Fruit fly (Drosophila melanogaster) whole organism, embryonic: Measurements from ENCODE around the gene CG11891.

Experiments used
- ATbp ChIP-seq: fragments of 200-800 bp; sonication (Bioruptor generic); optimal IDR thresholded peaks from 2 replicates; lab custom pipeline; 2017; ENCODE audit warnings: missing biosample characterization, mild to moderate bottlenecking, missing genetic modification characterization, missing genetic modification reagents
- CG10209 ChIP-seq: fragments of 200-800 bp; sonication (Bioruptor generic); optimal IDR thresholded peaks from 3 replicates; lab custom pipeline; 2017; ENCODE audit warnings: missing biosample characterization, mild to moderate bottlenecking, missing genetic modification characterization, missing genetic modification reagents
- CG11247 ChIP-seq: fragments of 200-800 bp; sonication (Bioruptor generic); IDR thresholded peaks from 2 replicates; pipeline ENCODE4 v1.3.6; 2022; ENCODE audit warnings: missing biosample characterization, missing genetic modification characterization
- CG11696 ChIP-seq: fragments of 200-800 bp; sonication (Bioruptor generic); IDR thresholded peaks from 2 replicates; pipeline ENCODE4 v1.3.6; 2022; ENCODE audit warnings: missing biosample characterization, missing genetic modification characterization
- CG15011 ChIP-seq: fragments of 200-800 bp; sonication (Bioruptor generic); optimal IDR thresholded peaks from 3 replicates; lab custom pipeline; 2018; ENCODE audit warnings: missing biosample characterization, mild to moderate bottlenecking, missing genetic modification characterization
- CG15601 ChIP-seq: fragments of 200-800 bp; sonication (Bioruptor generic); optimal IDR thresholded peaks from 3 replicates; lab custom pipeline; 2019; ENCODE audit warnings: missing biosample characterization, mild to moderate bottlenecking, missing genetic modification characterization, moderate library complexity
- CG17385 ChIP-seq: fragments of 200-800 bp; sonication (Bioruptor generic); optimal IDR thresholded peaks from 3 replicates; lab custom pipeline; 2018; ENCODE audit warnings: missing biosample characterization, mild to moderate bottlenecking, missing genetic modification characterization
- CG17568 ChIP-seq: fragments of 200-800 bp; sonication (Bioruptor generic); optimal IDR thresholded peaks from 2 replicates; lab custom pipeline; 2018; ENCODE audit warnings: missing biosample characterization, mild to moderate bottlenecking, missing genetic modification characterization, moderate library complexity
- CG17829 ChIP-seq: fragments of 200-800 bp; optimal IDR thresholded peaks from 2 replicates; lab custom pipeline; 2019; ENCODE audit warnings: missing biosample characterization, mild to moderate bottlenecking, missing genetic modification characterization, moderate library complexity
- CG34376 ChIP-seq: fragments of 200-800 bp; sonication (Bioruptor generic); optimal IDR thresholded peaks from 2 replicates; lab custom pipeline; 2018; ENCODE audit warnings: missing biosample characterization, mild to moderate bottlenecking, missing genetic modification characterization
- CG42726 ChIP-seq: fragments of 200-800 bp; sonication (Bioruptor generic); IDR thresholded peaks from 2 replicates; pipeline ENCODE4 v1.3.6; 2022; ENCODE audit warnings: missing biosample characterization, missing genetic modification characterization; ENCODE audit not compliant: partially characterized antibody
- CG6272 ChIP-seq: fragments of 200-800 bp; sonication (Bioruptor generic); IDR thresholded peaks from 2 replicates; pipeline ENCODE4 v1.3.6; 2022; ENCODE audit warnings: missing biosample characterization, missing genetic modification characterization
- CG7556 ChIP-seq: fragments of 200-800 bp; sonication (Bioruptor generic); optimal IDR thresholded peaks from 2 replicates; lab custom pipeline; 2017; ENCODE audit warnings: missing biosample characterization, mild to moderate bottlenecking, missing genetic modification characterization
- CG7987 ChIP-seq: fragments of 200-800 bp; sonication (Bioruptor generic); optimal IDR thresholded peaks from 2 replicates; lab custom pipeline; 2018; ENCODE audit warnings: missing biosample characterization, mild to moderate bottlenecking, missing genetic modification characterization, moderate library complexity
- Dip3 ChIP-seq: fragments of 200-800 bp; sonication (Bioruptor generic); optimal IDR thresholded peaks from 3 replicates; lab custom pipeline; 2016; ENCODE audit warnings: missing biosample characterization, missing genetic modification characterization
- Drgx ChIP-seq: fragments of 200-800 bp; sonication (Bioruptor generic); IDR thresholded peaks from 2 replicates; pipeline ENCODE4 v1.3.6; 2022; ENCODE audit warnings: missing biosample characterization, missing genetic modification characterization
- Eip74EF ChIP-seq, 2 experiments: fragments of 200-800 bp in 1 of 2; fragments of >200 bp in 1 of 2; sonication (Bioruptor generic) in 1 of 2; optimal IDR thresholded peaks; 2 replicates each; lab custom pipeline; 2017 to 2019; ENCODE audit warnings: missing biosample characterization in 2 of 2, missing genetic modification characterization in 2 of 2, mild to moderate bottlenecking in 1 of 2, moderate library complexity in 1 of 2
- Ets65A ChIP-seq: fragments of 200-800 bp; sonication (Bioruptor generic); peaks from one replicate; lab custom pipeline; 2016; ENCODE audit warnings: missing biosample characterization, missing genetic modification characterization
- GATAe ChIP-seq: fragments of 200-800 bp; sonication (Bioruptor generic); conservative IDR thresholded peaks from 2 replicates; pipeline ENCODE4 v1.3.6; 2022; ENCODE audit warnings: missing biosample characterization, missing genetic modification characterization
- Gsc ChIP-seq: fragments of 200-800 bp; sonication (Bioruptor generic); IDR thresholded peaks from 2 replicates; pipeline ENCODE4 v1.3.6; 2022; ENCODE audit warnings: missing biosample characterization, missing genetic modification characterization
- Hr3 ChIP-seq: fragments of 200-800 bp; sonication (Bioruptor generic); optimal IDR thresholded peaks from 3 replicates; lab custom pipeline; 2016; ENCODE audit warnings: missing biosample characterization, missing genetic modification characterization
- Jarid2 ChIP-seq: fragments of 200-800 bp; sonication (Bioruptor generic); optimal IDR thresholded peaks from 3 replicates; lab custom pipeline; 2017; ENCODE audit warnings: mild to moderate bottlenecking, missing biosample characterization, missing genetic modification reagents, missing genetic modification characterization
- Lim3 ChIP-seq: fragments of 200-800 bp; sonication (Bioruptor generic); IDR thresholded peaks from 2 replicates; pipeline ENCODE4 v1.3.6; 2022; ENCODE audit warnings: missing biosample characterization, missing genetic modification characterization
- MESR4 ChIP-seq: fragments of 200-800 bp; sonication (Bioruptor generic); optimal IDR thresholded peaks from 2 replicates; lab custom pipeline; 2018; ENCODE audit warnings: missing biosample characterization, mild to moderate bottlenecking, missing genetic modification characterization, moderate library complexity
- Rfx ChIP-seq: fragments of 200-800 bp; sonication (Bioruptor generic); IDR thresholded peaks from 2 replicates; pipeline ENCODE4 v1.3.6; 2022; ENCODE audit warnings: missing biosample characterization, missing genetic modification characterization
- Sox100B ChIP-seq: fragments of 200-800 bp; sonication (Bioruptor generic); optimal IDR thresholded peaks from 3 replicates; lab custom pipeline; 2018; ENCODE audit warnings: missing biosample characterization, mild to moderate bottlenecking, missing genetic modification characterization
- Trl ChIP-seq, 3 experiments: fragments of >200 bp in 2 of 3; fragments of 200-800 bp in 1 of 3; sonication (Bioruptor generic) in 1 of 3; optimal IDR thresholded peaks; 2 replicates in 1 of 3; 3 replicates in 2 of 3; lab custom pipeline; 2016 to 2017; ENCODE audit warnings: missing biosample characterization in 1 of 3, missing genetic modification characterization in 1 of 3
- Vsx1 ChIP-seq: fragments of 200-800 bp; sonication (Bioruptor generic); optimal IDR thresholded peaks from 2 replicates; lab custom pipeline; 2017; ENCODE audit warnings: missing biosample characterization, mild to moderate bottlenecking, missing genetic modification characterization, missing genetic modification reagents
- Xbp1 ChIP-seq: fragments of 200-800 bp; sonication (Bioruptor generic); optimal IDR thresholded peaks from 3 replicates; lab custom pipeline; 2016; ENCODE audit warnings: missing biosample characterization, mild to moderate bottlenecking, missing genetic modification characterization
- ac ChIP-seq: fragments of 200-800 bp; sonication (Bioruptor generic); optimal IDR thresholded peaks from 3 replicates; lab custom pipeline; 2017; ENCODE audit warnings: missing biosample characterization, mild to moderate bottlenecking, missing genetic modification characterization
- chinmo ChIP-seq: fragments of 200-800 bp; sonication (Bioruptor generic); IDR thresholded peaks from 4 replicates; pipeline ENCODE4 v1.3.6; 2022; ENCODE audit warnings: missing biosample characterization, missing genetic modification characterization; ENCODE audit not compliant: partially characterized antibody
- ci ChIP-seq: fragments of 200-800 bp; sonication (Bioruptor generic); IDR thresholded peaks from 3 replicates; pipeline ENCODE4 v1.3.6; 2022; ENCODE audit warnings: missing biosample characterization, missing genetic modification characterization
- dmrt99B ChIP-seq: fragments of 200-800 bp; sonication (Bioruptor generic); optimal IDR thresholded peaks from 2 replicates; lab custom pipeline; 2018; ENCODE audit warnings: missing biosample characterization, mild to moderate bottlenecking, missing genetic modification characterization, moderate library complexity
- exex ChIP-seq: fragments of 200-800 bp; sonication (Bioruptor generic); optimal IDR thresholded peaks from 4 replicates; lab custom pipeline; 2018; ENCODE audit warnings: missing biosample characterization, mild to moderate bottlenecking, missing genetic modification characterization, moderate library complexity
- grn ChIP-seq: fragments of 200-800 bp; sonication (Bioruptor generic); optimal IDR thresholded peaks from 3 replicates; lab custom pipeline; 2017; ENCODE audit warnings: missing biosample characterization, missing genetic modification characterization
- her ChIP-seq: fragments of 200-800 bp; sonication (Bioruptor generic); optimal IDR thresholded peaks from 2 replicates; lab custom pipeline; 2016; ENCODE audit warnings: missing biosample characterization, missing genetic modification characterization
- hth ChIP-seq: fragments of >200 bp; optimal IDR thresholded peaks from 2 replicates; lab custom pipeline; 2017; ENCODE audit warnings: inconsistent platforms
- lbe ChIP-seq: fragments of 200-800 bp; sonication (Bioruptor generic); optimal IDR thresholded peaks from 2 replicates; lab custom pipeline; 2016; ENCODE audit warnings: missing biosample characterization, mild to moderate bottlenecking, missing genetic modification characterization
- mirr ChIP-seq: fragments of 200-800 bp; sonication (Bioruptor generic); optimal IDR thresholded peaks from 3 replicates; lab custom pipeline; 2018; ENCODE audit warnings: missing biosample characterization, mild to moderate bottlenecking, missing genetic modification characterization
- nerfin-2 ChIP-seq: fragments of 200-800 bp; sonication (Bioruptor generic); IDR thresholded peaks from 2 replicates; pipeline ENCODE4 v1.3.6; 2022; ENCODE audit warnings: missing biosample characterization, missing genetic modification characterization; ENCODE audit not compliant: partially characterized antibody
- org-1 ChIP-seq: fragments of 200-800 bp; sonication (Bioruptor generic); optimal IDR thresholded peaks from 2 replicates; lab custom pipeline; 2017; ENCODE audit warnings: missing biosample characterization, missing genetic modification characterization
- phol ChIP-seq: fragments of 200-800 bp; sonication (Bioruptor generic); optimal IDR thresholded peaks from 3 replicates; lab custom pipeline; 2018; ENCODE audit warnings: missing biosample characterization, mild to moderate bottlenecking, missing genetic modification characterization, moderate library complexity
- pita ChIP-seq: fragments of 200-800 bp; sonication (Bioruptor generic); optimal IDR thresholded peaks from 2 replicates; lab custom pipeline; 2017; ENCODE audit warnings: missing biosample characterization, mild to moderate bottlenecking, missing genetic modification characterization
- slbo ChIP-seq: fragments of 200-800 bp; sonication (Bioruptor generic); IDR thresholded peaks from 2 replicates; pipeline ENCODE4 v1.3.6; 2022; ENCODE audit warnings: missing biosample characterization, missing genetic modification characterization
- sob ChIP-seq: fragments of 200-800 bp; sonication (Bioruptor generic); IDR thresholded peaks from 2 replicates; pipeline ENCODE4 v1.3.6; 2022; ENCODE audit warnings: missing biosample characterization, missing genetic modification characterization
- sug ChIP-seq: fragments of 200-800 bp; optimal IDR thresholded peaks from 2 replicates; lab custom pipeline; 2019; ENCODE audit warnings: missing biosample characterization, mild to moderate bottlenecking, missing genetic modification characterization, moderate library complexity
- zen2 ChIP-seq: fragments of 200-800 bp; sonication (Bioruptor generic); IDR thresholded peaks from 3 replicates; pipeline ENCODE4 v1.3.6; 2022; ENCODE audit warnings: missing biosample characterization, missing genetic modification characterization; ENCODE audit not compliant: partially characterized antibody

CG11891 gene

DNA sequence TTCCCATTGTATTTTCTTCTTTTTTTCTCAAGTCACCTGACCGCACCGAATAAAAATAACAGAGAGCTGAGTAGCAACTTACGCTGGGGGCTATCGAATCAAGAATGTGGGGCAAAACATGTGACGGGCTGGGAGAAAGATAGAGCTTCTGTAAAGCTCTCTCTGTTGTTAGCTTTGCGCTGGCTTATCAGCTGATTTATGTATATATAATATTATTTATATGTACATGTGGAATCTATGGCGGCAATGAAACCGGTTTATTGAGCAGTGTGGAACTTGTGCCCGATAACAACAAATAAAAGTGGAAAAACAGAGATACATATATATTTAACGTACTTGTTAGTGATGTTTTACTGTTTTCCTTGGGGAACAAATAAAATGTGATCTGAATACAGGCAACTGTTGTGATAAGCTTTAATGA lies 22.9 kb downstream of the CG11891 start, which contains the start of gene CG31098 (continued):
- TF ChIP-seq Trl (optimal IDR thresholded peaks at IDR 0.05; lab: Kevin White, UChicago) (peak; percentile 47 to 51), Trl (GFP tag; optimal IDR thresholded peaks at IDR 0.05; lab: Kevin White, UChicago) (no peak), phol (no peak), ATbp (peak; percentile 39), hth (no peak), CG11247 (GFP tag; lab: Robert Waterston, UW) (no peak), CG17385 (GFP tag; lab: Kevin White, UChicago) (peak; percentile 47)
- TF ChIP-seq, all 482 proteins: peak for 68

DNA sequence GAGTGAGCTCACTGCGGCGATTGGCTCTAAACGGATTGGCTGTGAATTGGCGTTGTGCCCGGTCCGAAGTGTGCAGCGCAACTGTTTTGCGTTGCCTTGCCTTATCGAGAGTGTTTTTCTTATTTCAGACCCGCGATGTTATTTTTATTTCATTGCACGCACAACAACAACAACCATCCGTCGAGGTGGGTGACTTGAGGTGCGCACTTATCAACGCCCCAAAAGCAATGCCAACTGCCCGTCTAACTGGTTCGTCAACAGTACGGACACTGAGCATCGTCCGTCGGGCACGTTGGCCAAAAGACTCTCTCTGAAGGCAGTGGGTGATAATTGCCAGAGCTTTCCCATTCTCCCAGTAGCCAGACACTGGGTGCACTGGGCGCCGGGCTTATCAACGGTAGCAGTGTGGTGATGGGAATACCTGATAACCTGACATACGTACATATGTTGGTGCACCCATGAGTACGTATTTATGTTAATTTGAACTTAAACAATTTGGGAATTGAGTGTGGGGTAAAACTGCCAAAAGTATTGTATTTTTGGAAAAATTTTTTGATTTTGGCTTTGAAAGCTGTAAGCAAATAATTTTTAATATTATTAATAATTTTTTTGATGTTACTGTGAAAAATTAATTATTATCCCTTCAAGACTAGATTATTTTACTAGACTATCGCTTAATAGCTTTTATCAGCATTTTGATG lies 25.5 kb downstream of the CG11891 start, which contains the start of gene CG31102:
Gene CG31102 (minus strand): TSS at position 275 of the 701 bp plus-strand sequence.
- TF ChIP-seq CG7556 (GFP tag; lab: Kevin White, UChicago) (no peak), Rfx (GFP tag; lab: Robert Waterston, UW) (0 out of 2 replicates have a peak, but pooled peaks have one; percentile 12), Gsc (GFP tag; lab: Robert Waterston, UW) (no peak), slbo (GFP tag; lab: Robert Waterston, UW) (no peak), her (GFP tag; lab: Kevin White, UChicago) (no peak), CG10209 (GFP tag; lab: Kevin White, UChicago) (no peak), dmrt99B (tag; lab: Kevin White, UChicago) (peak; percentile 1), CG15601 (tag; lab: Kevin White, UChicago) (no peak), Jarid2 (peak; percentile 16), Ets65A (peak; percentile 58), nerfin-2 (GFP tag; lab: Robert Waterston, UW) (no peak), grn (peak; percentile 74), mirr (GFP tag; lab: Kevin White, UChicago) (peak; percentile 28), Vsx1 (GFP tag; lab: Kevin White, UChicago) (no peak), Sox100B (GFP tag; lab: Kevin White, UChicago) (no peak), sob (GFP tag; lab: Robert Waterston, UW) (no peak), exex (tag; lab: Kevin White, UChicago) (peak; percentile 78), Drgx (0 out of 2 replicates have a peak, but pooled peaks have one; percentile 12), lbe (peak; percentile 24), pita (GFP tag; lab: Kevin White, UChicago) (no peak), Hr3 (GFP tag; lab: Kevin White, UChicago) (no peak), Xbp1 (GFP tag; lab: Kevin White, UChicago) (no peak), ci (GFP tag; lab: Robert Waterston, UW) (0 out of 3 replicates have a peak, but pooled peaks have one; percentile 39), sug (peak; percentile 53), Lim3 (GFP tag; lab: Robert Waterston, UW) (no peak), CG17568 (GFP tag; lab: Kevin White, UChicago) (no peak), zen2 (GFP tag; lab: Robert Waterston, UW) (0 out of 3 replicates have a peak, but pooled peaks have one; percentile 39), CG11696 (peak; percentile 53; the same call in 1 of the 2 replicates), ac (GFP tag; lab: Kevin White, UChicago) (no peak), CG17829 (no peak), Eip74EF (GFP tag; optimal IDR thresholded peaks at IDR 0.05; lab: Kevin White, UChicago) (no peak), CG6272 (GFP tag; lab: Robert Waterston, UW) (no peak), CG15011 (GFP tag; lab: Kevin White, UChicago) (no peak), Dip3 (no peak), CG42726 (no peak), MESR4 (GFP tag; lab: Kevin White, UChicago) (no peak), CG7987 (GFP tag; lab: Kevin White, UChicago) (no peak), GATAe (GFP tag; lab: Robert Waterston, UW) (0 out of 2 replicates have a peak, but pooled peaks have one; percentile 29), CG34376 (GFP tag; lab: Kevin White, UChicago) (peak; percentile 11), org-1 (GFP tag; lab: Kevin White, UChicago) (no peak), chinmo (peak; percentile 85; the same call in 3 of the 4 replicates)
